Fruit fly (Drosophila melanogaster): Measurements from ENCODE around the gene CG42749.

CG42749 gene

dm6 chrX:5329266-5329898 lies 33.5 kb downstream of the CG42749 start, which contains the start of the genes CG3309 and XRCC1:
Gene CG3309, minus strand, starts transcription at chrX:5329347.
Gene XRCC1, plus strand, starts transcription at chrX:5329876.
- TF ChIP-seq CG17801 (GFP tag; optimal IDR thresholded peaks at IDR 0.05; ENCODE audit: partially characterized antibody) = peak; percentile 39

- TF ChIP-seq CG17801 (GFP tag; optimal IDR thresholded peaks at IDR 0.05; ENCODE audit: partially characterized antibody) = no peak
Measured at dm6 chrX:5332259-5332862, 36.5 kb downstream of the CG42749 start, which contains the start of gene CanB. Gene CanB, plus strand, starts transcription at chrX:5332499.

dm6 chrX:5336722-5337121 lies 40.9 kb downstream of the CG42749 start:
- TF ChIP-seq CG17801 (GFP tag; optimal IDR thresholded peaks at IDR 0.05; ENCODE audit: partially characterized antibody) = no peak

dm6 chrX:5337316-5337715 lies 41.5 kb downstream of the CG42749 start:
- TF ChIP-seq CG17801 (GFP tag; optimal IDR thresholded peaks at IDR 0.05; ENCODE audit: partially characterized antibody) = no peak

dm6 chrX:5338435-5338834 lies 42.6 kb downstream of the CG42749 start:
- no peak for TF ChIP-seq CG17801 (GFP tag; optimal IDR thresholded peaks at IDR 0.05; ENCODE audit: partially characterized antibody)

DNA sequence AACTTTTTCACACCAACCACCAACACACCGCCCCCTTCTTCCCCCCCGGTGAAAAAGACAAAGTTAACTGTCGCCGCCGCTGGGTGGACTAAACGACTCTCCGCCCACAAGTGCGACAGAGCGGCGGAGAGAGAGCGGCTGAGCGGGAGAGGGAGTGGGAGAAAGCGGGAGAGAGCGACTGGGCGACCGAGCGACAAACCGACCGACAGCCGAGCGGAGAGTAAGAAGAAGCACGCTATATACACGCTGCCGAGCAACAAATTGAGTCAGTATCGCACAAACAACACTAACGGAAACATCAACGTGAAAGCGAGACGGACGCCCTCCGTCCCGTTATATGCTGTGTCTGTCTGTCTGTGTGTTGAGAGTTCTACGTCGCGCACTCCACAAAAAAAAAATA lies 44.1 kb downstream of the CG42749 start, which contains the start of gene SK:
TSS of gene SK (plus strand) at position 267 of the 400 bp plus-strand sequence.
- no peak for TF ChIP-seq CG17801 (GFP tag; optimal IDR thresholded peaks at IDR 0.05; ENCODE audit: partially characterized antibody)

DNA sequence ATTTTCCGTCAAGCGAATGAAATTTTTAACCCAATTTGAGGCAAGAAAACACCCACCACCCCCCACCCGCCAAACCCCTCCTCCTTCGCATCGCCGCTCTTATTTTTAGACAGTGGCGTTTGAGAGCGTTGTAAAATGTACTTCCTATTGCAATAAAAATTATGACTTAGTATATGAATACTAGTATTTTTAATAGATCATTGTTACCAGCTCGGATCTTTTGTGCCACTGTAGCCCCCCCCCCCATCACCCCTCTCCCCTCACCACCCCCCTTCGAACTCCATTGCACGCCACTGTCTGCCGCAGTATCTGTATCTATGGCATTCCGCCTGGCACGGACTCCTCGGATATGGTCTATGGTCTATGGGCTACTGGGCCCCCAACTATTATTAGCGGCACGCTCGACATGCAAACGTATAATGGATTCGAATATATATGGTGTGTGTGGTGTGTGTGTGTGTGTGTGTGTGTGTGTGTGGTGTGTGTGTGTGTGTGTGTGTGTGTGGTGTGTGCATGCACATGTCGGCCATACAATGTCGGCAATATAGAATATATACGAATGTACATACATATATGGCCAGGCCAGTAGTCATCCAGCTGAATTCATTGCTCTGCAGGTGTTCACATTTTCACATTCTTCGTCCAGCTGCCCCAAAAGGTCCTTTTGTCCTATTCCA lies 54.2 kb downstream of the CG42749 start:
- TF ChIP-seq CG17801 (GFP tag; optimal IDR thresholded peaks at IDR 0.05; ENCODE audit: partially characterized antibody) = no peak
